Worm (Caenorhabditis elegans) whole organism, L4 larva: ENCODE data around the gene W06A7.4.

Experiments used
- D1046.2 ChIP-seq: fragments of 200-800 bp; sonication (Bioruptor generic); IDR thresholded peaks from 2 replicates; pipeline ENCODE4 v1.3.6; 2022; ENCODE audit warnings: missing genetic modification characterization, missing compliant biosample characterization
- F10B5.3 ChIP-seq: sonication (generic microtip); optimal IDR thresholded peaks from 2 replicates; lab custom pipeline; 2016; ENCODE audit warnings: mild to moderate bottlenecking, missing genetic modification characterization, missing compliant biosample characterization
- F26F4.8 ChIP-seq: fragments of 200-800 bp; sonication (Bioruptor generic); conservative IDR thresholded peaks from 2 replicates; pipeline ENCODE4 v1.3.6; 2022; ENCODE audit warnings: missing genetic modification characterization, missing compliant biosample characterization
- F49E8.2 ChIP-seq: sonication (generic microtip); optimal IDR thresholded peaks from 2 replicates; lab custom pipeline; 2016; ENCODE audit warnings: missing compliant biosample characterization, mild to moderate bottlenecking, missing genetic modification characterization, borderline replicate concordance
- Y75B8A.6 ChIP-seq: fragments of 200-800 bp; sonication (Bioruptor generic); IDR thresholded peaks from 2 replicates; pipeline ENCODE4 v1.3.6; 2022; ENCODE audit warnings: missing genetic modification reagents, missing genetic modification characterization, missing compliant biosample characterization
- aha-1 ChIP-seq: fragments of 150-350 bp; peaks from one replicate; lab custom pipeline; 2014; ENCODE audit warnings: missing biosample characterization, missing genetic modification characterization
- aly-2 ChIP-seq: sonication (generic microtip); optimal IDR thresholded peaks from 2 replicates; lab custom pipeline; 2018; ENCODE audit warnings: missing biosample characterization, missing genetic modification characterization
- ceh-20 ChIP-seq: fragments of 200-800 bp; sonication (Bioruptor generic); IDR thresholded peaks from 2 replicates; pipeline ENCODE4 v1.3.6; 2022; ENCODE audit warnings: missing genetic modification reagents, missing genetic modification characterization, missing compliant biosample characterization
- ceh-28 ChIP-seq: fragments of 150-350 bp; optimal IDR thresholded peaks from 2 replicates; lab custom pipeline; 2014; ENCODE audit warnings: missing biosample characterization, missing genetic modification reagents, missing genetic modification characterization
- ceh-62 ChIP-seq: sonication (generic microtip); optimal IDR thresholded peaks from 2 replicates; lab custom pipeline; 2017; ENCODE audit warnings: missing biosample characterization, missing genetic modification characterization
- ctbp-1 ChIP-seq: fragments of 200-800 bp; sonication (Bioruptor generic); IDR thresholded peaks from 2 replicates; pipeline ENCODE4 v1.3.6; 2022; ENCODE audit warnings: missing genetic modification reagents, missing genetic modification characterization, missing compliant biosample characterization
- daf-12 ChIP-seq: fragments of 150-350 bp; optimal IDR thresholded peaks from 2 replicates; lab custom pipeline; 2014; ENCODE audit warnings: missing biosample characterization, missing genetic modification reagents, missing genetic modification characterization
- daf-16 ChIP-seq, 3 experiments: sonication (generic microtip); optimal IDR thresholded peaks; 2 replicates each; lab custom pipeline; 2016 to 2017; ENCODE audit warnings: missing genetic modification characterization in 3 of 3, missing genetic modification reagents in 3 of 3, mild to moderate bottlenecking in 2 of 3, missing compliant biosample characterization in 2 of 3, missing biosample characterization in 1 of 3, moderate library complexity in 1 of 3
- dmd-6 ChIP-seq: fragments of 200-800 bp; sonication (Bioruptor generic); IDR thresholded peaks from 2 replicates; pipeline ENCODE4 v1.3.6; 2022; ENCODE audit warnings: missing genetic modification reagents, missing genetic modification characterization, missing compliant biosample characterization
- duxl-1 ChIP-seq: sonication (generic microtip); optimal IDR thresholded peaks from 2 replicates; lab custom pipeline; 2016; ENCODE audit warnings: mild to moderate bottlenecking, missing genetic modification characterization, moderate library complexity, missing compliant biosample characterization; ENCODE audit not compliant: poor library complexity
- dve-1 ChIP-seq: sonication (generic microtip); optimal IDR thresholded peaks from 2 replicates; lab custom pipeline; 2017; ENCODE audit warnings: antibody characterized with exemption, mild to moderate bottlenecking, missing genetic modification characterization, missing compliant biosample characterization; ENCODE audit not compliant: insufficient read depth
- egl-27 ChIP-seq: sonication (generic microtip); optimal IDR thresholded peaks from 3 replicates; lab custom pipeline; 2017; ENCODE audit warnings: missing biosample characterization, missing genetic modification reagents, missing genetic modification characterization
- fkh-10 ChIP-seq: fragments of 150-350 bp; optimal IDR thresholded peaks from 2 replicates; lab custom pipeline; 2014; ENCODE audit warnings: missing biosample characterization, missing genetic modification reagents, missing genetic modification characterization
- gei-8 ChIP-seq: fragments of 200-800 bp; sonication (Bioruptor generic); optimal IDR thresholded peaks from 2 replicates; lab custom pipeline; 2018; ENCODE audit warnings: mild to moderate bottlenecking, missing genetic modification characterization, missing compliant biosample characterization
- hlh-11 ChIP-seq: fragments of 200-800 bp; sonication (Bioruptor generic); optimal IDR thresholded peaks from 2 replicates; lab custom pipeline; 2018; ENCODE audit warnings: mild to moderate bottlenecking, missing genetic modification characterization, missing compliant biosample characterization
- hlh-30 ChIP-seq: sonication (generic microtip); optimal IDR thresholded peaks from 2 replicates; lab custom pipeline; 2017; ENCODE audit warnings: antibody characterized with exemption, mild to moderate bottlenecking, missing genetic modification characterization, missing compliant biosample characterization; ENCODE audit not compliant: insufficient read depth
- hmg-1.1 ChIP-seq: fragments of 200-800 bp; sonication (Bioruptor generic); IDR thresholded peaks from 2 replicates; pipeline ENCODE4 v1.3.6; 2022; ENCODE audit warnings: missing genetic modification reagents, missing genetic modification characterization, missing compliant biosample characterization
- lin-15B ChIP-seq: fragments of 150-350 bp; sonication (generic microtip); optimal IDR thresholded peaks from 3 replicates; lab custom pipeline; 2014; ENCODE audit warnings: missing biosample characterization, missing genetic modification characterization
- lin-29 ChIP-seq: fragments of 200-800 bp; sonication (Bioruptor generic); IDR thresholded peaks from 2 replicates; pipeline ENCODE4 v1.3.6; 2022; ENCODE audit warnings: missing genetic modification reagents, missing genetic modification characterization, missing compliant biosample characterization
- lin-39 ChIP-seq: fragments of 150-350 bp; optimal IDR thresholded peaks from 2 replicates; lab custom pipeline; 2014; ENCODE audit warnings: missing biosample characterization, missing genetic modification reagents, missing genetic modification characterization
- lir-3 ChIP-seq: sonication (generic microtip); optimal IDR thresholded peaks from 2 replicates; lab custom pipeline; 2016; ENCODE audit warnings: mild to moderate bottlenecking, missing genetic modification characterization, missing compliant biosample characterization
- lsy-2 ChIP-seq, 2 experiments: fragments of 150-350 bp in 1 of 2; sonication (generic microtip) in 1 of 2; optimal IDR thresholded peaks; 2 replicates each; lab custom pipeline; 2014 to 2017; ENCODE audit warnings: missing biosample characterization in 2 of 2, missing genetic modification characterization in 2 of 2
- mdt-29 ChIP-seq: fragments of 200-800 bp; sonication (Bioruptor generic); IDR thresholded peaks from 2 replicates; pipeline ENCODE4 v1.3.6; 2022; ENCODE audit warnings: missing genetic modification reagents, missing genetic modification characterization, missing compliant biosample characterization
- nhr-11 ChIP-seq: fragments of 150-350 bp; optimal IDR thresholded peaks from 2 replicates; lab custom pipeline; 2014; ENCODE audit warnings: missing biosample characterization, missing genetic modification characterization
- nhr-111 ChIP-seq: fragments of 200-800 bp; sonication (Bioruptor generic); optimal IDR thresholded peaks from 2 replicates; lab custom pipeline; 2018; ENCODE audit warnings: mild to moderate bottlenecking, missing genetic modification characterization, missing compliant biosample characterization
- nhr-237 ChIP-seq: sonication (generic microtip); optimal IDR thresholded peaks from 2 replicates; lab custom pipeline; 2017; ENCODE audit warnings: missing biosample characterization, missing genetic modification characterization
- nhr-25 ChIP-seq: sonication (generic microtip); optimal IDR thresholded peaks from 2 replicates; lab custom pipeline; 2017; ENCODE audit warnings: missing genetic modification characterization, mild to moderate bottlenecking, missing compliant biosample characterization, antibody characterized with exemption, moderate library complexity, borderline replicate concordance; ENCODE audit not compliant: insufficient read depth
- nhr-28 ChIP-seq: fragments of 150-350 bp; optimal IDR thresholded peaks from 2 replicates; lab custom pipeline; 2014; ENCODE audit warnings: missing biosample characterization, missing genetic modification characterization
- nhr-6 ChIP-seq: fragments of 150-350 bp; optimal IDR thresholded peaks from 2 replicates; lab custom pipeline; 2014; ENCODE audit warnings: missing biosample characterization, missing genetic modification characterization
- nhr-76 ChIP-seq: fragments of 150-350 bp; optimal IDR thresholded peaks from 2 replicates; lab custom pipeline; 2014; ENCODE audit warnings: missing biosample characterization, missing genetic modification characterization
- nhr-77 ChIP-seq: fragments of 150-350 bp; optimal IDR thresholded peaks from 2 replicates; lab custom pipeline; 2014; ENCODE audit warnings: missing biosample characterization, missing genetic modification characterization
- pha-4 ChIP-seq, 2 experiments: fragments of 150-350 bp in 1 of 2; fragments of 200-800 bp in 1 of 2; sonication (Bioruptor generic) in 1 of 2; IDR thresholded peaks in 1 of 2; optimal IDR thresholded peaks in 1 of 2; 2 replicates each; pipeline versions ENCODE4 v1.3.6 to Lab custom; 2014 to 2022; ENCODE audit warnings: missing genetic modification characterization in 2 of 2, missing genetic modification reagents in 2 of 2, missing biosample characterization in 1 of 2, missing compliant biosample characterization in 1 of 2
- php-3 ChIP-seq: fragments of 200-800 bp; sonication (Bioruptor generic); IDR thresholded peaks from 2 replicates; pipeline ENCODE4 v1.3.6; 2022; ENCODE audit warnings: missing genetic modification reagents, missing genetic modification characterization, missing compliant biosample characterization
- pqm-1 ChIP-seq: sonication (generic microtip); optimal IDR thresholded peaks from 2 replicates; lab custom pipeline; 2017; ENCODE audit warnings: missing biosample characterization, missing genetic modification characterization
- rbr-2 ChIP-seq: sonication (generic microtip); optimal IDR thresholded peaks from 2 replicates; lab custom pipeline; 2016; ENCODE audit warnings: missing genotype, missing genetic modification characterization, missing compliant biosample characterization
- set-16 ChIP-seq: fragments of 200-800 bp; sonication (Bioruptor generic); IDR thresholded peaks from 2 replicates; pipeline ENCODE4 v1.3.6; 2022; ENCODE audit warnings: missing genetic modification reagents, missing genetic modification characterization, missing compliant biosample characterization
- skn-1 ChIP-seq: fragments of 150-350 bp; optimal IDR thresholded peaks from 2 replicates; lab custom pipeline; 2014; ENCODE audit warnings: missing biosample characterization, missing genetic modification characterization
- snpc-4 ChIP-seq: fragments of 150-350 bp; optimal IDR thresholded peaks from 2 replicates; lab custom pipeline; 2014; ENCODE audit warnings: missing biosample characterization, missing genetic modification characterization
- spr-1 ChIP-seq: sonication (generic microtip); optimal IDR thresholded peaks from 2 replicates; lab custom pipeline; 2016; ENCODE audit warnings: mild to moderate bottlenecking, missing genetic modification characterization, missing compliant biosample characterization
- spr-3 ChIP-seq: fragments of 200-800 bp; sonication (Bioruptor generic); optimal IDR thresholded peaks from 2 replicates; lab custom pipeline; 2018; ENCODE audit warnings: mild to moderate bottlenecking, missing genetic modification characterization, missing compliant biosample characterization
- unc-39 ChIP-seq: sonication (generic microtip); optimal IDR thresholded peaks from 2 replicates; lab custom pipeline; 2017; ENCODE audit warnings: missing biosample characterization, missing genetic modification characterization
- vab-7 ChIP-seq: fragments of 200-800 bp; sonication (Bioruptor generic); IDR thresholded peaks from 2 replicates; pipeline ENCODE4 v1.3.6; 2022; ENCODE audit warnings: missing genetic modification reagents, missing genetic modification characterization, missing compliant biosample characterization
- zag-1 ChIP-seq: fragments of 150-350 bp; optimal IDR thresholded peaks from 2 replicates; lab custom pipeline; 2014; ENCODE audit warnings: missing biosample characterization, missing genetic modification characterization
- zfp-3 ChIP-seq: fragments of 200-800 bp; sonication (Bioruptor generic); conservative IDR thresholded peaks from 2 replicates; pipeline ENCODE4 v1.3.6; 2022; ENCODE audit warnings: missing genetic modification reagents, missing genetic modification characterization, missing compliant biosample characterization
- ztf-11 ChIP-seq: fragments of 150-350 bp; optimal IDR thresholded peaks from 2 replicates; lab custom pipeline; 2014; ENCODE audit warnings: missing biosample characterization, missing genetic modification characterization

The W06A7.4 gene

DNA sequence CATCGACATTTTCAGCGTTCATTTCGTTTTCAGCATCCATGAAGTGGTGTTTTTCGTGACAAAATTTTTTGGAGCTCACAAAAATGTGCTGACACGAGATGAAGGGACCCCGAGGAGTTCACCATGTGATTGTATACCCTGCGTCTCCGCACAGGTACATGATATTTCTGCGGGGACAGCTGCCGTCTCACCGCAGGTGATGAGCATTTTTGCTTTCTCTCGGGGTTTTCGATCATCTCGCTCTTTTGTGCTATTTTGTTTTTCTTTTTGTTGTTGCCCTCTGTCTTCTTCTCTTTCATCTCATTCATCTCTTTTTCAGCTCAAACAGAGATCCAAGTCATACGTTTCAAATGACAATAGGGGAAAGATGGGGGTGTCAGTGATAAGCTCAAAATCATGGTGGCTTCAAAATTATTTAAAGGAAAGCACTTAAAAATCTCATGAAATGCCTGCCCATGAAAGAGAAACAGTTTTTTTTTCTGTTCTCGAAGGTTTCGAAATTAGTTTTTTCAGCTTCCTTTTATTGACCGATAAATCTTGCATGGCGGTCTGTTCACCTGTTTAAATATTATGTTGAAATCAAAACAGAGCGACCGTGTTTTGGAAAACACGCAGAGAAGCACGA lies 23.2 kb downstream of the W06A7.4 start, which contains the start of gene ret-1 (continued):
- TF ChIP-seq lin-15B (no peak), nhr-25 (tag; lab: Kevin White, UChicago) (no peak), zag-1 (tag; lab: Kevin White, UChicago) (no peak), nhr-77 (tag; lab: Kevin White, UChicago) (no peak), set-16 (GFP tag; lab: Robert Waterston, UW) (peak; percentile 21; the same call in 1 of the 2 replicates), spr-3 (GFP tag; lab: Kevin White, UChicago) (no peak), lsy-2 (tag; optimal IDR thresholded peaks at IDR 0.05; lab: Kevin White, UChicago) (peak in 1 of 2 experiments; percentile 8), D1046.2 (GFP tag; lab: Robert Waterston, UW) (no peak), daf-12 (tag; lab: Kevin White, UChicago) (no peak), nhr-76 (tag; lab: Kevin White, UChicago) (no peak), spr-1 (tag; lab: Kevin White, UChicago) (no peak), duxl-1 (tag; lab: Kevin White, UChicago) (no peak), aha-1 (tag; lab: Kevin White, UChicago) (no peak), F10B5.3 (tag; lab: Kevin White, UChicago) (no peak), lir-3 (tag; lab: Kevin White, UChicago) (no peak), aly-2 (tag; lab: Kevin White, UChicago) (no peak), nhr-237 (tag; lab: Kevin White, UChicago) (no peak), gei-8 (no peak), daf-16 (GFP tag; optimal IDR thresholded peaks at IDR 0.05; lab: Kevin White, UChicago) (peak in 1 of 2 experiments; percentile 45), daf-16 (tag; optimal IDR thresholded peaks at IDR 0.05; lab: Kevin White, UChicago) (peak; percentile 2), zfp-3 (GFP tag; lab: Robert Waterston, UW) (peak; percentile 55; the same call in 1 of the 2 replicates), skn-1 (no peak), unc-39 (tag; lab: Kevin White, UChicago) (no peak), mdt-29 (GFP tag; lab: Robert Waterston, UW) (no peak), ceh-62 (tag; lab: Kevin White, UChicago) (no peak), pha-4 (GFP tag; IDR thresholded peaks at IDR 0.05; lab: Robert Waterston, UW) (no peak), pha-4 (tag; optimal IDR thresholded peaks at IDR 0.05; lab: Kevin White, UChicago) (no peak), fkh-10 (GFP tag; lab: Kevin White, UChicago) (no peak), ztf-11 (tag; lab: Kevin White, UChicago) (no peak), Y75B8A.6 (GFP tag; lab: Robert Waterston, UW) (no peak), snpc-4 (tag; lab: Kevin White, UChicago) (no peak), hlh-11 (tag; lab: Kevin White, UChicago) (peak; percentile 75), hlh-30 (peak; percentile 90), ctbp-1 (GFP tag; lab: Robert Waterston, UW) (no peak), egl-27 (no peak), pqm-1 (tag; lab: Kevin White, UChicago) (no peak), nhr-6 (tag; lab: Kevin White, UChicago) (no peak), php-3 (GFP tag; lab: Robert Waterston, UW) (0 out of 2 replicates have a peak, but pooled peaks have one; percentile 6), ceh-20 (GFP tag; lab: Robert Waterston, UW) (0 out of 2 replicates have a peak, but pooled peaks have one; percentile 25), nhr-28 (tag; lab: Kevin White, UChicago) (no peak), lin-39 (no peak), hmg-1.1 (0 out of 2 replicates have a peak, but pooled peaks have one; percentile 35), vab-7 (GFP tag; lab: Robert Waterston, UW) (peak; percentile 27; the same call in 1 of the 2 replicates), nhr-11 (peak; percentile 52), dve-1 (tag; lab: Kevin White, UChicago) (no peak), rbr-2 (tag; lab: Kevin White, UChicago) (no peak), ceh-28 (tag; lab: Kevin White, UChicago) (no peak), nhr-111 (GFP tag; lab: Kevin White, UChicago) (no peak), F26F4.8 (GFP tag; lab: Robert Waterston, UW) (no peak), F49E8.2 (tag; lab: Kevin White, UChicago) (no peak), lin-29 (GFP tag; lab: Robert Waterston, UW) (no peak), dmd-6 (GFP tag; lab: Robert Waterston, UW) (no peak)
